Worm (Caenorhabditis elegans): ENCODE data around the gene ZK1010.5.

ce11 chrIII:13011927-13012326 is 24.6 kb upstream of the ZK1010.5 start:
- TF ChIP-seq lsy-2 (tag; optimal IDR thresholded peaks at IDR 0.05), result no peak
- no peak for TF ChIP-seq ama-1 (optimal IDR thresholded peaks at IDR 0.05)
- no peak for TF ChIP-seq hif-1 (tag; optimal IDR thresholded peaks at IDR 0.05)
- no peak for TF ChIP-seq set-16 (GFP tag; IDR thresholded peaks at IDR 0.05)
- no peak for TF ChIP-seq nhr-237 (tag; optimal IDR thresholded peaks at IDR 0.05)
- TF ChIP-seq dmd-8 (GFP tag; IDR thresholded peaks at IDR 0.05), result no peak
- TF ChIP-seq T20F7.1 (GFP tag; optimal IDR thresholded peaks at IDR 0.05), result no peak
- TF ChIP-seq nhr-77 (tag; optimal IDR thresholded peaks at IDR 0.05), result no peak
- TF ChIP-seq arid-1 (GFP tag; conservative IDR thresholded peaks at IDR 0.05), result no peak
- no peak for TF ChIP-seq spr-1 (tag; optimal IDR thresholded peaks at IDR 0.05)
